Worm (Caenorhabditis elegans) whole organism, L1 larva: Measurements from ENCODE around the gene dhs-28.

Source experiments
- ama-1 ChIP-seq: fragments of 150-350 bp; optimal IDR thresholded peaks from 2 replicates; lab custom pipeline; 2014
- ceh-82 ChIP-seq, 3 experiments: fragments of 150-350 bp in 1 of 3; sonication (generic microtip) in 2 of 3; optimal IDR thresholded peaks; 2 replicates each; lab custom pipeline; 2014 to 2017; ENCODE audit warnings: missing biosample characterization in 3 of 3, missing genetic modification characterization in 3 of 3
- dpl-1 ChIP-seq, 3 experiments: fragments of 150-350 bp in 2 of 3; sonication (generic microtip) in 1 of 3; optimal IDR thresholded peaks; 2 replicates each; lab custom pipeline; 2014 to 2017; ENCODE audit warnings: missing biosample characterization in 3 of 3, missing genetic modification characterization in 3 of 3, missing genetic modification reagents in 3 of 3
- fkh-10 ChIP-seq: sonication (generic microtip); optimal IDR thresholded peaks from 2 replicates; lab custom pipeline; 2017; ENCODE audit warnings: missing biosample characterization, missing genetic modification reagents, missing genetic modification characterization
- jun-1 ChIP-seq: fragments of 150-350 bp; optimal IDR thresholded peaks from 2 replicates; lab custom pipeline; 2014; ENCODE audit warnings: missing biosample characterization, missing genetic modification reagents, missing genetic modification characterization
- lin-39 ChIP-seq: fragments of 150-350 bp; optimal IDR thresholded peaks from 2 replicates; lab custom pipeline; 2014; ENCODE audit warnings: missing biosample characterization, missing genetic modification reagents, missing genetic modification characterization
- mdl-1 ChIP-seq, 2 experiments: fragments of 150-350 bp; optimal IDR thresholded peaks; 2 replicates each; lab custom pipeline; 2014 to 2017; ENCODE audit warnings: missing biosample characterization in 2 of 2, missing genetic modification characterization in 2 of 2, inconsistent platforms in 1 of 2
- nhr-12 ChIP-seq: sonication (generic microtip); optimal IDR thresholded peaks from 2 replicates; lab custom pipeline; 2017; ENCODE audit warnings: missing biosample characterization, missing genetic modification characterization
- nhr-237 ChIP-seq: fragments of 150-350 bp; optimal IDR thresholded peaks from 2 replicates; lab custom pipeline; 2014; ENCODE audit warnings: missing biosample characterization, missing genetic modification characterization
- snpc-4 ChIP-seq: fragments of 150-350 bp; optimal IDR thresholded peaks from 2 replicates; lab custom pipeline; 2014; ENCODE audit warnings: missing biosample characterization, missing genetic modification characterization
- unc-86 ChIP-seq: sonication (generic microtip); optimal IDR thresholded peaks from 2 replicates; lab custom pipeline; 2016; ENCODE audit warnings: missing genetic modification characterization, missing compliant biosample characterization

DNA sequence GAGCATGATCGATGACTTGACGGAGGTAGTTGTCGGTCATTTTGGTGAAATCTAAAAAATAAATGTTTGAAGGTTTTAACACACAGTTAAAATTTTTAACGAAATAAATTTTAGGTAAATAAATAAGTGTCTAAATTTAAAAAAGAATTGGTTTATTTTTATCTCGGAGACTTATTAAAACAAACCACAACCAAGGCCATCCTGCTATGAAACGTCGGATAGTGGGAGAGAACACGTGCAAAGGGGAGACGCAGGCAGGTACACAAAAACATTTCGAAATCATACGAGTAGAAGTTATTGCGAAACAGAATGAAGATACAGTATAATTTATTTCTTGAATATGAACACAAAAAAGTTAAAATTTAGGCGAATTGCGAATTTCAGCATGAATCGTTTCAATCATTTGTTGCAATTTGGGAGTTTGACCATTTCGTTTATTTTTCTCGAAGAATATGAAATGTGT lies 17.9 kb downstream of the dhs-28 start, which contains the start of gene F41B4.3:
- TF ChIP-seq dpl-1 (GFP tag; optimal IDR thresholded peaks at IDR 0.05; lab: Kevin White, UChicago) (peak in 1 of 3 experiments; percentile 10), nhr-237 (tag; lab: Kevin White, UChicago) (no peak), lin-39 (tag; lab: Kevin White, UChicago) (no peak), snpc-4 (tag; lab: Kevin White, UChicago) (no peak), ama-1 (no peak), nhr-12 (tag; lab: Kevin White, UChicago) (no peak), mdl-1 (tag; optimal IDR thresholded peaks at IDR 0.05; lab: Kevin White, UChicago) (peak in 1 of 2 experiments; percentile 54), ceh-82 (tag; optimal IDR thresholded peaks at IDR 0.05; lab: Kevin White, UChicago) (peak in 1 of 3 experiments; percentile 30), fkh-10 (no peak), jun-1 (tag; lab: Kevin White, UChicago) (no peak), unc-86 (tag; lab: Kevin White, UChicago) (no peak)
